Fruit fly (Drosophila melanogaster) whole organism, embryonic: ENCODE measurements around the gene Kal1.

ENCODE experiments used
- Atf6 ChIP-seq: fragments of 200-800 bp; sonication (Bioruptor generic); IDR thresholded peaks from 2 replicates; pipeline ENCODE4 v1.3.6; 2022; ENCODE audit warnings: missing biosample characterization, missing genetic modification characterization
- B-H1 ChIP-seq: fragments of 200-800 bp; sonication (Bioruptor generic); IDR thresholded peaks from 3 replicates; pipeline ENCODE4 v1.3.6; 2022; ENCODE audit warnings: missing biosample characterization, missing genetic modification characterization
- Bteb2 ChIP-seq: fragments of 200-800 bp; sonication (Bioruptor generic); optimal IDR thresholded peaks from 2 replicates; lab custom pipeline; 2016; ENCODE audit warnings: missing biosample characterization, missing genetic modification characterization
- CG1024 ChIP-seq: fragments of 200-800 bp; sonication (Bioruptor generic); IDR thresholded peaks from 2 replicates; pipeline ENCODE4 v1.3.6; 2022; ENCODE audit warnings: missing biosample characterization, missing genetic modification characterization
- CG10321 ChIP-seq: fragments of 200-800 bp; sonication (Bioruptor generic); IDR thresholded peaks from 2 replicates; pipeline ENCODE4 v1.3.6; 2022; ENCODE audit warnings: missing biosample characterization, missing genetic modification characterization
- CG10462 ChIP-seq: fragments of 200-800 bp; sonication (Bioruptor generic); optimal IDR thresholded peaks from 2 replicates; lab custom pipeline; 2016; ENCODE audit warnings: missing biosample characterization, missing genetic modification characterization
- CG10565 ChIP-seq: fragments of 200-800 bp; sonication (Bioruptor generic); optimal IDR thresholded peaks from 3 replicates; lab custom pipeline; 2016; ENCODE audit warnings: missing biosample characterization, mild to moderate bottlenecking, missing genetic modification characterization
- CG11560 ChIP-seq: fragments of 200-800 bp; sonication (Bioruptor generic); IDR thresholded peaks from 3 replicates; pipeline ENCODE4 v1.3.6; 2022; ENCODE audit warnings: missing biosample characterization, missing genetic modification characterization
- CG11696 ChIP-seq: fragments of 200-800 bp; sonication (Bioruptor generic); IDR thresholded peaks from 2 replicates; pipeline ENCODE4 v1.3.6; 2022; ENCODE audit warnings: missing biosample characterization, missing genetic modification characterization
- CG12299 ChIP-seq: fragments of 200-800 bp; sonication (Bioruptor generic); optimal IDR thresholded peaks from 2 replicates; lab custom pipeline; 2018; ENCODE audit warnings: missing biosample characterization, mild to moderate bottlenecking, missing genetic modification characterization
- CG13775 ChIP-seq: fragments of 200-800 bp; sonication (Bioruptor generic); optimal IDR thresholded peaks from 3 replicates; lab custom pipeline; 2017; ENCODE audit warnings: missing biosample characterization, mild to moderate bottlenecking, missing genetic modification characterization
- CG13894 ChIP-seq: fragments of 200-800 bp; sonication (Bioruptor generic); optimal IDR thresholded peaks from 3 replicates; lab custom pipeline; 2018; ENCODE audit warnings: missing biosample characterization, mild to moderate bottlenecking, missing genetic modification characterization, moderate library complexity
- CG15011 ChIP-seq: fragments of 200-800 bp; sonication (Bioruptor generic); optimal IDR thresholded peaks from 3 replicates; lab custom pipeline; 2018; ENCODE audit warnings: missing biosample characterization, mild to moderate bottlenecking, missing genetic modification characterization
- CG15073 ChIP-seq: fragments of 200-800 bp; sonication (Bioruptor generic); optimal IDR thresholded peaks from 2 replicates; lab custom pipeline; 2016; ENCODE audit warnings: missing biosample characterization, missing genetic modification characterization
- CG15269 ChIP-seq: fragments of 200-800 bp; sonication (Bioruptor generic); optimal IDR thresholded peaks from 2 replicates; lab custom pipeline; 2018; ENCODE audit warnings: missing biosample characterization, mild to moderate bottlenecking, missing genetic modification characterization, moderate library complexity
- CG15514 ChIP-seq: fragments of 200-800 bp; sonication (Bioruptor generic); optimal IDR thresholded peaks from 3 replicates; lab custom pipeline; 2017; ENCODE audit warnings: missing biosample characterization, missing genetic modification characterization, mild to moderate bottlenecking, moderate library complexity, missing genetic modification reagents
- CG15601 ChIP-seq: fragments of 200-800 bp; sonication (Bioruptor generic); optimal IDR thresholded peaks from 3 replicates; lab custom pipeline; 2019; ENCODE audit warnings: missing biosample characterization, mild to moderate bottlenecking, missing genetic modification characterization, moderate library complexity
- CG2199 ChIP-seq: fragments of 200-800 bp; sonication (Bioruptor generic); IDR thresholded peaks from 3 replicates; pipeline ENCODE4 v1.3.6; 2022; ENCODE audit warnings: missing biosample characterization, missing genetic modification characterization
- CG2678 ChIP-seq: fragments of 200-800 bp; sonication (Bioruptor generic); optimal IDR thresholded peaks from 3 replicates; lab custom pipeline; 2019; ENCODE audit warnings: missing biosample characterization, mild to moderate bottlenecking, missing genetic modification characterization, moderate library complexity
- CG2875 ChIP-seq: fragments of 200-800 bp; sonication (Bioruptor generic); optimal IDR thresholded peaks from 2 replicates; lab custom pipeline; 2017; ENCODE audit warnings: missing biosample characterization, mild to moderate bottlenecking, missing genetic modification characterization, missing genetic modification reagents
- CG2889 ChIP-seq: fragments of 200-800 bp; sonication (Bioruptor generic); IDR thresholded peaks from 3 replicates; pipeline ENCODE4 v1.3.6; 2022; ENCODE audit warnings: missing biosample characterization, missing genetic modification characterization
- CG34224 ChIP-seq: fragments of 200-800 bp; sonication (Bioruptor generic); IDR thresholded peaks from 3 replicates; pipeline ENCODE4 v1.3.6; 2022; ENCODE audit warnings: missing biosample characterization, missing genetic modification characterization; ENCODE audit not compliant: partially characterized antibody
- CG3847 ChIP-seq: fragments of 200-800 bp; sonication (Bioruptor generic); IDR thresholded peaks from 2 replicates; pipeline ENCODE4 v1.3.6; 2022; ENCODE audit warnings: missing biosample characterization, missing genetic modification characterization
- CG5953 ChIP-seq: fragments of 200-800 bp; sonication (Bioruptor generic); IDR thresholded peaks from 2 replicates; pipeline ENCODE4 v1.3.6; 2022; ENCODE audit warnings: missing biosample characterization, missing genetic modification characterization
- CG6813 ChIP-seq: fragments of 200-800 bp; sonication (Bioruptor generic); optimal IDR thresholded peaks from 2 replicates; lab custom pipeline; 2017; ENCODE audit warnings: missing biosample characterization, missing genetic modification characterization, mild to moderate bottlenecking, moderate library complexity, missing genetic modification reagents
- CG8290 ChIP-seq, 3 experiments: fragments of 200-800 bp; sonication (Bioruptor generic); optimal IDR thresholded peaks; 2 replicates each; lab custom pipeline; 2016 to 2019; ENCODE audit warnings: missing biosample characterization in 3 of 3, missing genetic modification characterization in 3 of 3, mild to moderate bottlenecking in 2 of 3, moderate library complexity in 1 of 3
- D19A ChIP-seq: fragments of 200-800 bp; optimal IDR thresholded peaks from 3 replicates; lab custom pipeline; 2019; ENCODE audit warnings: missing biosample characterization, mild to moderate bottlenecking, missing genetic modification characterization, moderate library complexity
- Deaf1 ChIP-seq: fragments of 200-800 bp; optimal IDR thresholded peaks from 3 replicates; lab custom pipeline; 2019; ENCODE audit warnings: missing biosample characterization, mild to moderate bottlenecking, missing genetic modification characterization, moderate library complexity
- Dip3 ChIP-seq: fragments of 200-800 bp; sonication (Bioruptor generic); optimal IDR thresholded peaks from 3 replicates; lab custom pipeline; 2016; ENCODE audit warnings: missing biosample characterization, missing genetic modification characterization
- Dll ChIP-seq: fragments of 200-800 bp; sonication (Bioruptor generic); IDR thresholded peaks from 4 replicates; pipeline ENCODE4 v1.3.6; 2022; ENCODE audit warnings: missing biosample characterization, missing genetic modification characterization; ENCODE audit not compliant: partially characterized antibody
- GATAe ChIP-seq: fragments of 200-800 bp; sonication (Bioruptor generic); conservative IDR thresholded peaks from 2 replicates; pipeline ENCODE4 v1.3.6; 2022; ENCODE audit warnings: missing biosample characterization, missing genetic modification characterization
- Gug ChIP-seq: fragments of 200-800 bp; sonication (Bioruptor generic); IDR thresholded peaks from 4 replicates; pipeline ENCODE4 v1.3.6; 2022; ENCODE audit warnings: missing biosample characterization, missing genetic modification characterization
- H2.0 ChIP-seq: fragments of 200-800 bp; sonication (Bioruptor generic); IDR thresholded peaks from 2 replicates; pipeline ENCODE4 v1.3.6; 2022; ENCODE audit warnings: missing biosample characterization, missing genetic modification characterization
- Hey ChIP-seq: fragments of 200-800 bp; sonication (Bioruptor generic); optimal IDR thresholded peaks from 3 replicates; lab custom pipeline; 2018; ENCODE audit warnings: missing biosample characterization, mild to moderate bottlenecking, missing genetic modification characterization
- Hr39 ChIP-seq: fragments of >200 bp; optimal IDR thresholded peaks from 2 replicates; lab custom pipeline; 2017
- Max ChIP-seq: fragments of 200-800 bp; sonication (Bioruptor generic); optimal IDR thresholded peaks from 2 replicates; lab custom pipeline; 2016; ENCODE audit warnings: missing biosample characterization, mild to moderate bottlenecking, missing genetic modification characterization
- Opbp ChIP-seq: fragments of 200-800 bp; sonication (Bioruptor generic); IDR thresholded peaks from 3 replicates; pipeline ENCODE4 v1.3.6; 2022; ENCODE audit warnings: missing biosample characterization, missing genetic modification characterization; ENCODE audit not compliant: partially characterized antibody
- corto ChIP-seq: fragments of 200-800 bp; sonication (Bioruptor generic); optimal IDR thresholded peaks from 2 replicates; lab custom pipeline; 2016; ENCODE audit warnings: missing biosample characterization, mild to moderate bottlenecking, missing genetic modification characterization, moderate library complexity
- da ChIP-seq: fragments of 200-800 bp; sonication (Bioruptor generic); optimal IDR thresholded peaks from 2 replicates; lab custom pipeline; 2016; ENCODE audit warnings: missing biosample characterization, missing genetic modification characterization
- hkb ChIP-seq, 2 experiments: fragments of 200-800 bp in 1 of 2; fragments of >200 bp in 1 of 2; sonication (Bioruptor generic) in 1 of 2; IDR thresholded peaks in 1 of 2; optimal IDR thresholded peaks in 1 of 2; 2 replicates each; pipeline versions ENCODE4 v1.3.6 to Lab custom; 2017 to 2022; ENCODE audit warnings: missing biosample characterization in 1 of 2, missing genetic modification characterization in 1 of 2
- pita ChIP-seq: fragments of 200-800 bp; sonication (Bioruptor generic); optimal IDR thresholded peaks from 2 replicates; lab custom pipeline; 2017; ENCODE audit warnings: missing biosample characterization, mild to moderate bottlenecking, missing genetic modification characterization
- salm ChIP-seq: fragments of 200-800 bp; sonication (Bioruptor generic); optimal IDR thresholded peaks from 2 replicates; lab custom pipeline; 2018; ENCODE audit warnings: missing biosample characterization, mild to moderate bottlenecking, missing genetic modification characterization
- sens-2 ChIP-seq: fragments of 200-800 bp; sonication (Bioruptor generic); IDR thresholded peaks from 2 replicates; pipeline ENCODE4 v1.3.6; 2022; ENCODE audit warnings: missing biosample characterization, missing genetic modification characterization
- slou ChIP-seq: fragments of 200-800 bp; sonication (Bioruptor generic); optimal IDR thresholded peaks from 3 replicates; lab custom pipeline; 2016; ENCODE audit warnings: missing biosample characterization, missing genetic modification characterization
- slp2 ChIP-seq: fragments of 200-800 bp; sonication (Bioruptor generic); optimal IDR thresholded peaks from 2 replicates; lab custom pipeline; 2016; ENCODE audit warnings: missing biosample characterization, missing genetic modification characterization
- so ChIP-seq: fragments of 200-800 bp; sonication (Bioruptor generic); IDR thresholded peaks from 3 replicates; pipeline ENCODE4 v1.3.6; 2022; ENCODE audit warnings: missing biosample characterization, missing genetic modification characterization
- sr ChIP-seq: fragments of 200-800 bp; sonication (Bioruptor generic); IDR thresholded peaks from 3 replicates; pipeline ENCODE4 v1.3.6; 2022; ENCODE audit warnings: missing biosample characterization, missing genetic modification characterization
- stc ChIP-seq: fragments of 200-800 bp; sonication (Bioruptor generic); IDR thresholded peaks from 2 replicates; pipeline ENCODE4 v1.3.6; 2022; ENCODE audit warnings: missing biosample characterization, missing genetic modification characterization
- trh ChIP-seq: fragments of 200-800 bp; sonication (Bioruptor generic); optimal IDR thresholded peaks from 2 replicates; lab custom pipeline; 2016; ENCODE audit warnings: missing biosample characterization, missing genetic modification characterization
- z ChIP-seq: fragments of 200-800 bp; sonication (Bioruptor generic); IDR thresholded peaks from 3 replicates; pipeline ENCODE4 v1.3.6; 2022; ENCODE audit warnings: missing biosample characterization, missing genetic modification characterization

The Kal1 gene

dm6 chr3R:24188619-24189018 is 47.4 kb downstream of the Kal1 start, which contains the start of gene CG5515 (continued):
- TF ChIP-seq Atf6 (GFP tag; lab: Robert Waterston, UW) (peak; percentile 86), Gug (GFP tag; lab: Robert Waterston, UW) (peak; percentile 27; the same call in 1 of the 4 replicates), CG6813 (GFP tag; lab: Kevin White, UChicago) (no peak), pita (GFP tag; lab: Kevin White, UChicago) (no peak), Hr39 (lab: Kevin White, UChicago) (no peak), CG2875 (GFP tag; lab: Kevin White, UChicago) (no peak), Opbp (GFP tag; lab: Robert Waterston, UW) (peak; percentile 69), Max (GFP tag; lab: Kevin White, UChicago) (peak; percentile 71), CG11560 (tag; lab: Robert Waterston, UW) (peak; percentile 64; the same call in 2 of the 3 replicates), salm (tag; lab: Kevin White, UChicago) (no peak), CG2889 (GFP tag; lab: Robert Waterston, UW) (peak; percentile 82), Hey (tag; lab: Kevin White, UChicago) (no peak), stc (GFP tag; lab: Robert Waterston, UW) (peak; percentile 69), z (GFP tag; lab: Robert Waterston, UW) (no peak), H2.0 (GFP tag; lab: Robert Waterston, UW) (peak; percentile 80), CG1024 (GFP tag; lab: Robert Waterston, UW) (peak; percentile 51), CG15601 (tag; lab: Kevin White, UChicago) (peak; percentile 76), CG3847 (GFP tag; lab: Robert Waterston, UW) (peak; percentile 91), CG12299 (peak; percentile 28), sens-2 (GFP tag; lab: Robert Waterston, UW) (peak; percentile 48; the same call in 1 of the 2 replicates), CG10462 (no peak), CG10321 (GFP tag; lab: Robert Waterston, UW) (0 out of 2 replicates have a peak, but pooled peaks have one; percentile 7), CG2199 (GFP tag; lab: Robert Waterston, UW) (no peak), CG15073 (no peak), hkb (optimal IDR thresholded peaks at IDR 0.05; lab: Kevin White, UChicago) (peak; percentile 57), hkb (GFP tag; IDR thresholded peaks at IDR 0.05; lab: Robert Waterston, UW) (peak; percentile 66), CG2678 (tag; lab: Kevin White, UChicago) (no peak), CG11696 (GFP tag; lab: Robert Waterston, UW) (peak; percentile 36; the same call in 1 of the 2 replicates), CG8290 (GFP tag; optimal IDR thresholded peaks at IDR 0.05; lab: Kevin White, UChicago) (no peak), CG8290 (tag; optimal IDR thresholded peaks at IDR 0.05; lab: Kevin White, UChicago) (no peak), sr (peak; percentile 45; the same call in 1 of the 3 replicates), GATAe (GFP tag; lab: Robert Waterston, UW) (no peak; the same call in 1 of the 2 replicates), CG13775 (GFP tag; lab: Kevin White, UChicago) (peak; percentile 90), Bteb2 (GFP tag; lab: Kevin White, UChicago) (peak; percentile 84), CG15514 (GFP tag; lab: Kevin White, UChicago) (peak; percentile 45), Dip3 (GFP tag; lab: Kevin White, UChicago) (peak; percentile 86), slp2 (GFP tag; lab: Kevin White, UChicago) (peak; percentile 40), so (peak; percentile 79; the same call in 1 of the 3 replicates), CG10565 (GFP tag; lab: Kevin White, UChicago) (no peak), da (GFP tag; lab: Kevin White, UChicago) (peak; percentile 44), CG15269 (tag; lab: Kevin White, UChicago) (peak; percentile 76), D19A (tag; lab: Kevin White, UChicago) (no peak), Deaf1 (tag; lab: Kevin White, UChicago) (no peak), corto (GFP tag; lab: Kevin White, UChicago) (peak; percentile 47), CG5953 (GFP tag; lab: Robert Waterston, UW) (peak; percentile 79), B-H1 (GFP tag; lab: Robert Waterston, UW) (peak; percentile 61), CG34224 (GFP tag; lab: Robert Waterston, UW) (peak; percentile 87), Dll (GFP tag; lab: Robert Waterston, UW) (peak; percentile 75), CG15011 (GFP tag; lab: Kevin White, UChicago) (no peak), trh (GFP tag; lab: Kevin White, UChicago) (peak; percentile 61), CG13894 (tag; lab: Kevin White, UChicago) (no peak), slou (GFP tag; lab: Kevin White, UChicago) (no peak)
